Fruit fly (Drosophila melanogaster) whole organism, prepupa: Measurements from ENCODE around the gene CG12617.

Source experiments
- CG11294 ChIP-seq: fragments of 200-800 bp; sonication (Bioruptor generic); IDR thresholded peaks from 2 replicates; pipeline ENCODE4 v1.3.6; 2022; ENCODE audit warnings: missing biosample characterization, missing genetic modification characterization
- CG11902 ChIP-seq: fragments of 200-800 bp; sonication (Bioruptor generic); optimal IDR thresholded peaks from 3 replicates; lab custom pipeline; 2016; ENCODE audit warnings: missing biosample characterization, missing genetic modification characterization
- CG16779 ChIP-seq: fragments of 200-800 bp; sonication (Bioruptor generic); optimal IDR thresholded peaks from 3 replicates; lab custom pipeline; 2017; ENCODE audit warnings: missing biosample characterization, mild to moderate bottlenecking, missing genetic modification characterization
- CG3919 ChIP-seq: fragments of 200-800 bp; sonication (Bioruptor generic); optimal IDR thresholded peaks from 3 replicates; lab custom pipeline; 2016; ENCODE audit warnings: missing biosample characterization, missing genetic modification characterization
- CG6808 ChIP-seq: fragments of 200-800 bp; sonication (Bioruptor generic); optimal IDR thresholded peaks from 3 replicates; lab custom pipeline; 2017; ENCODE audit warnings: missing biosample characterization, missing genetic modification characterization, mild to moderate bottlenecking, moderate library complexity, missing genetic modification reagents
- CG9139 ChIP-seq: fragments of 200-800 bp; sonication (Bioruptor generic); optimal IDR thresholded peaks from 3 replicates; lab custom pipeline; 2017; ENCODE audit warnings: missing biosample characterization, mild to moderate bottlenecking, missing genetic modification characterization
- Hr38 ChIP-seq: sonication (Bioruptor generic); optimal IDR thresholded peaks from 2 replicates; lab custom pipeline; 2016; ENCODE audit warnings: missing biosample characterization, missing genetic modification characterization
- Lpt ChIP-seq: fragments of 200-800 bp; sonication (Bioruptor generic); optimal IDR thresholded peaks from 3 replicates; lab custom pipeline; 2016; ENCODE audit warnings: missing biosample characterization, missing genetic modification characterization
- OdsH ChIP-seq: fragments of 200-800 bp; sonication (Bioruptor generic); optimal IDR thresholded peaks from 3 replicates; lab custom pipeline; 2016; ENCODE audit warnings: missing biosample characterization, missing genetic modification characterization
- Smox ChIP-seq: fragments of 200-800 bp; sonication (Bioruptor generic); optimal IDR thresholded peaks from 3 replicates; lab custom pipeline; 2016; ENCODE audit warnings: missing biosample characterization, missing genetic modification characterization
- Sox102F ChIP-seq: fragments of 200-800 bp; sonication (Bioruptor generic); optimal IDR thresholded peaks from 2 replicates; lab custom pipeline; 2016; ENCODE audit warnings: missing biosample characterization, mild to moderate bottlenecking, missing genetic modification characterization
- cyc ChIP-seq: fragments of 200-800 bp; sonication (Bioruptor generic); optimal IDR thresholded peaks from 3 replicates; lab custom pipeline; 2016; ENCODE audit warnings: missing biosample characterization, missing genetic modification characterization
- ss ChIP-seq, 2 experiments: fragments of 200-800 bp; sonication (Bioruptor generic); optimal IDR thresholded peaks; 2 replicates in 1 of 2; 3 replicates in 1 of 2; lab custom pipeline; 2017 to 2018; ENCODE audit warnings: mild to moderate bottlenecking in 2 of 2, missing biosample characterization in 2 of 2, missing genetic modification characterization in 2 of 2, moderate library complexity in 1 of 2

DNA sequence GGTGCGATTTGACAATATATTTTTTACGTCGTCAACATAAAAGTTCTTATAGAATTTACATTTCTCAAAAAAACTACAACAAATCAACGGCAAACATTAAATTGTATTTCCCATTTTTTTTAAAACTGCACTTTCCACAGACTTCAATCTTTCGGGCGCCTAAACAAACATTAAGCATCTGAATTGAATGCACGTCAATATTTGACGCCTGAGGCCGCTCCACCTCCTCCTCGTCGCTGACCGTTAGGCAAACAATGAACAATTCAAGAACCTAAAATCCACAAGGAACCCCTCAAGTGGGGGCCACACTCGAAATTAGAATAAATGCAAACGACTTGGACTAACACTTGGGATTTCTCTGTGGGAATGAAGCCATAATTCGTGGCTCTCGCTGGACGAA, 32.9 kb downstream of the CG12617 start:
- no peak for TF ChIP-seq ss (GFP tag; optimal IDR thresholded peaks at IDR 0.05; lab: Kevin White, UChicago)
- no peak for TF ChIP-seq CG11902 (GFP tag; lab: Kevin White, UChicago)
- no peak for TF ChIP-seq CG6808 (GFP tag; lab: Kevin White, UChicago)
- TF ChIP-seq CG9139 = no peak
- no peak for TF ChIP-seq Sox102F (GFP tag; lab: Kevin White, UChicago)
- no peak for TF ChIP-seq CG3919 (GFP tag; lab: Kevin White, UChicago)
- no peak for TF ChIP-seq OdsH (GFP tag; lab: Kevin White, UChicago)
- TF ChIP-seq Smox (GFP tag; lab: Kevin White, UChicago) = no peak
- TF ChIP-seq CG16779 (tag; lab: Kevin White, UChicago) = no peak
- TF ChIP-seq CG11294 = no peak
- TF ChIP-seq cyc (GFP tag; lab: Kevin White, UChicago) = no peak
- TF ChIP-seq Lpt (GFP tag; lab: Kevin White, UChicago) = no peak
- no peak for TF ChIP-seq Hr38 (GFP tag; lab: Kevin White, UChicago)
